Fruit fly (Drosophila melanogaster): ENCODE measurements around the gene Cf2.

DNA sequence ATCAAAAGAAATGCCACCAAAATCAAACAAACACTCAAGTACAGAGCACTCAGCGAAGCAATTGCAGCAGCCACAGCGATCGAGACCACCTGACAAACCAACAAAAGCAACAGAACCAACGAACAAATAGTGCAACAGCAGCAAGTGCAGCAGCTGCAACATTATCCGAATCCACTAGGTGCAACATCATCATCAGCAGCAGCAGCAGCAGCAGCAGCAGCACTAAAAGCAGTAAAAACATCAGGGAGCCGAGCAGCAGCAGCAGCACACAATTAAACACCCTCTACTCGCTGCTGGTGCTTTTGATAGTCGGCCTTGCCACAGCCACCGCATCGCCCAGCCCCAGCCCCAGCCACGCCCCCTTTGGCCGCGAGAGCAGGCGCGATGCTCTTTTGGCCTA, 17.5 kb downstream of the Cf2 start:
- TF ChIP-seq CG6654 (GFP tag; optimal IDR thresholded peaks at IDR 0.05) = no peak
- no peak for TF ChIP-seq fd102C (GFP tag; optimal IDR thresholded peaks at IDR 0.05)
- TF ChIP-seq Dfd (GFP tag; optimal IDR thresholded peaks at IDR 0.05) = peak in 1 of 2 experiments; percentile 55
- no peak for TF ChIP-seq CG6254 (GFP tag; optimal IDR thresholded peaks at IDR 0.05)
- TF ChIP-seq al (GFP tag; IDR thresholded peaks at IDR 0.05) = no peak
- TF ChIP-seq Dek (tag; optimal IDR thresholded peaks at IDR 0.05) = no peak
- TF ChIP-seq psq (GFP tag; optimal IDR thresholded peaks at IDR 0.05) = no peak
